Fruit fly (Drosophila melanogaster): ENCODE data around the gene idc.

The idc gene

DNA sequence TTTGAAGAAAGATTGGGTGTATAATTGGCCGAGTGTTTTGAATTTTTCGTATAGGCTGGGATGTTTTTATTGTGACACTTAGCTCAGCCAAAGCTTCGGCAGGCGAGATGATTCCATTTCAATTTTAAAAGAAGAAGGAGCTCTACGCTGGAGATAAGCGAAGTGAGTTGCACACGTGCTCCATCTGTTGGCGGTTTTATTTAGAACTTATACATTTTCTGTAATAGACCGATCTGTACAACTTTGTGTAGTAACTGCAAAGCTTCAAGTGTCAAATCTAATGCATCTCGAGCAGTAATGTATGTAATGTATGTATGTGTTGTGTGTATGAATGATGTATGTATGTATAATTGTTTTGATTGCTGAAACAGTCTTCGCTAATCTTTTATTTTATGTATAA is 34.8 kb downstream of the idc start:
- no peak for TF ChIP-seq ttk (optimal IDR thresholded peaks at IDR 0.05)
- TF ChIP-seq h (optimal IDR thresholded peaks at IDR 0.05): no peak
- TF ChIP-seq Myc (optimal IDR thresholded peaks at IDR 0.05): no peak
- no peak for TF ChIP-seq Sin3A (optimal IDR thresholded peaks at IDR 0.05)
- no peak for TF ChIP-seq insv (optimal IDR thresholded peaks at IDR 0.05)
- TF ChIP-seq psq (optimal IDR thresholded peaks at IDR 0.05): no peak

dm6 chr3R:20080205-20080604 is 48.6 kb downstream of the idc start:
- no peak for TF ChIP-seq psq (optimal IDR thresholded peaks at IDR 0.05)
- no peak for TF ChIP-seq Myc (optimal IDR thresholded peaks at IDR 0.05)
- no peak for TF ChIP-seq h (optimal IDR thresholded peaks at IDR 0.05)
- no peak for TF ChIP-seq ttk (optimal IDR thresholded peaks at IDR 0.05)
- no peak for TF ChIP-seq insv (optimal IDR thresholded peaks at IDR 0.05)
- no peak for TF ChIP-seq Sin3A (optimal IDR thresholded peaks at IDR 0.05)

- no peak for TF ChIP-seq Myc (optimal IDR thresholded peaks at IDR 0.05)
- TF ChIP-seq insv (optimal IDR thresholded peaks at IDR 0.05): no peak
- no peak for TF ChIP-seq psq (optimal IDR thresholded peaks at IDR 0.05)
- no peak for TF ChIP-seq h (optimal IDR thresholded peaks at IDR 0.05)
- TF ChIP-seq ttk (optimal IDR thresholded peaks at IDR 0.05): no peak
- TF ChIP-seq Sin3A (optimal IDR thresholded peaks at IDR 0.05): no peak
Observed at dm6 chr3R:20082350-20082749, 50.7 kb downstream of the idc start, which contains the start of gene Rh3. Gene Rh3, minus strand, starts transcription at chr3R:20082450.

All from Kc167 (cell line).